Worm (Caenorhabditis elegans) whole organism, late embryonic: Measurements from ENCODE around the gene C05E11.3.

Source experiments
- C08G9.2 ChIP-seq: sonication (generic microtip); optimal IDR thresholded peaks from 2 replicates; lab custom pipeline; 2016; ENCODE audit warnings: mild to moderate bottlenecking, missing genetic modification characterization, moderate library complexity, missing compliant biosample characterization
- T23F11.4 ChIP-seq: fragments of 200-800 bp; sonication (Bioruptor generic); optimal IDR thresholded peaks from 2 replicates; lab custom pipeline; 2018; ENCODE audit warnings: mild to moderate bottlenecking, missing genetic modification characterization, missing compliant biosample characterization
- ahr-1 ChIP-seq: sonication (generic microtip); optimal IDR thresholded peaks from 2 replicates; lab custom pipeline; 2016; ENCODE audit warnings: missing genetic modification characterization, missing compliant biosample characterization
- ama-1 ChIP-seq: fragments of 150-350 bp; optimal IDR thresholded peaks from 2 replicates; lab custom pipeline; 2014
- ceh-18 ChIP-seq: sonication (generic microtip); optimal IDR thresholded peaks from 2 replicates; lab custom pipeline; 2016; ENCODE audit warnings: missing genetic modification characterization, missing compliant biosample characterization
- ceh-19 ChIP-seq: fragments of 200-800 bp; sonication (Bioruptor generic); optimal IDR thresholded peaks from 2 replicates; lab custom pipeline; 2018; ENCODE audit warnings: mild to moderate bottlenecking, missing genetic modification characterization, missing compliant biosample characterization
- ceh-31 ChIP-seq: sonication (generic microtip); optimal IDR thresholded peaks from 2 replicates; lab custom pipeline; 2016; ENCODE audit warnings: missing genetic modification characterization, missing compliant biosample characterization
- ceh-48 ChIP-seq: sonication (generic microtip); optimal IDR thresholded peaks from 2 replicates; lab custom pipeline; 2016; ENCODE audit warnings: missing genetic modification characterization, inconsistent platforms, missing compliant biosample characterization
- ceh-6 ChIP-seq: fragments of 200-800 bp; sonication (Bioruptor generic); optimal IDR thresholded peaks from 2 replicates; lab custom pipeline; 2018; ENCODE audit warnings: mild to moderate bottlenecking, missing genetic modification characterization, missing compliant biosample characterization
- dmd-4 ChIP-seq: sonication (generic microtip); optimal IDR thresholded peaks from 2 replicates; lab custom pipeline; 2016; ENCODE audit warnings: borderline replicate concordance, missing genetic modification characterization, missing compliant biosample characterization
- elt-4 ChIP-seq: sonication (generic microtip); optimal IDR thresholded peaks from 2 replicates; lab custom pipeline; 2016; ENCODE audit warnings: missing genetic modification characterization, missing compliant biosample characterization
- fkh-6 ChIP-seq: sonication (generic microtip); optimal IDR thresholded peaks from 2 replicates; lab custom pipeline; 2016; ENCODE audit warnings: missing genetic modification characterization, missing compliant biosample characterization
- gmeb-2 ChIP-seq: sonication (generic microtip); optimal IDR thresholded peaks from 2 replicates; lab custom pipeline; 2016; ENCODE audit warnings: missing genetic modification characterization, inconsistent platforms, missing compliant biosample characterization
- hlh-8 ChIP-seq: sonication (generic microtip); optimal IDR thresholded peaks from 2 replicates; lab custom pipeline; 2016; ENCODE audit warnings: missing genotype, missing genetic modification characterization, missing compliant biosample characterization
- mec-3 ChIP-seq: sonication (generic microtip); optimal IDR thresholded peaks from 2 replicates; lab custom pipeline; 2016; ENCODE audit warnings: borderline replicate concordance, missing genetic modification characterization, missing compliant biosample characterization
- nfya-1 ChIP-seq: sonication (generic microtip); optimal IDR thresholded peaks from 2 replicates; lab custom pipeline; 2017; ENCODE audit warnings: missing genetic modification characterization, mild to moderate bottlenecking, missing compliant biosample characterization, antibody characterized with exemption, moderate library complexity
- nhr-232 ChIP-seq: sonication (generic microtip); optimal IDR thresholded peaks from 2 replicates; lab custom pipeline; 2016; ENCODE audit warnings: missing genetic modification characterization, missing compliant biosample characterization
- odd-2 ChIP-seq: sonication (generic microtip); optimal IDR thresholded peaks from 2 replicates; lab custom pipeline; 2017; ENCODE audit warnings: antibody characterized with exemption, mild to moderate bottlenecking, missing genetic modification characterization, missing compliant biosample characterization
- rnt-1 ChIP-seq: sonication (generic microtip); optimal IDR thresholded peaks from 2 replicates; lab custom pipeline; 2016; ENCODE audit warnings: missing genetic modification characterization, missing compliant biosample characterization
- tbx-2 ChIP-seq: sonication (generic microtip); optimal IDR thresholded peaks from 2 replicates; lab custom pipeline; 2016; ENCODE audit warnings: missing genetic modification characterization, missing compliant biosample characterization
- unc-3 ChIP-seq, 2 experiments: fragments of 200-800 bp in 1 of 2; sonication (Bioruptor generic) in 1 of 2; sonication (generic microtip) in 1 of 2; conservative IDR thresholded peaks in 1 of 2; optimal IDR thresholded peaks in 1 of 2; 2 replicates each; pipeline versions ENCODE4 v1.3.6 to Lab custom; 2016 to 2022; ENCODE audit warnings: missing compliant biosample characterization in 2 of 2, missing genetic modification characterization in 2 of 2, missing genetic modification reagents in 1 of 2
- unc-42 ChIP-seq: sonication (generic microtip); optimal IDR thresholded peaks from 2 replicates; lab custom pipeline; 2016; ENCODE audit warnings: missing genotype, missing genetic modification characterization, missing compliant biosample characterization
- unc-55 ChIP-seq: sonication (generic microtip); optimal IDR thresholded peaks from 2 replicates; lab custom pipeline; 2017; ENCODE audit warnings: missing biosample characterization, missing genetic modification reagents, missing genetic modification characterization

Gene C05E11.3

DNA sequence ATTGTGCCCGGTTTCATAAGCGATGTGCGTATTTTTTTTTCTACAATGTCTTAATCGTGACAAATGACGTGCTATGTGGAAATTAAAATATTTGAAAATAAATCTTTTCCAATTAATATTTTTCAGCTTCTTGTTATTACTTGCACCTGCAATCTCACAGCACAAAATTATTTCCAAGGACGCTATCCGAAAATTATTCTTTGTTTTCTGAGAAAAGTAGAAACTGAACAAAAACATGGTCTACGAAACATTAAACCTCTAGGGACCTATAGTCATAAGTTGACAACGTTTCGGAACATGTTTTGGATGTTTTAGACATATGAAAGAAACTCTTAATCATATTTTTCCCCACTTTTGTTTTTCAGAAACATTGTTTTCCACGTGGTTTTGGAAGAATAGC is 50.3 kb downstream of the C05E11.3 start:
- TF ChIP-seq C08G9.2 (tag; lab: Kevin White, UChicago), result no peak
- no peak for TF ChIP-seq nhr-232 (tag; lab: Kevin White, UChicago)
- no peak for TF ChIP-seq ceh-6 (GFP tag; lab: Kevin White, UChicago)
- TF ChIP-seq fkh-6 (tag; lab: Kevin White, UChicago), result no peak
- no peak for TF ChIP-seq ahr-1 (tag; lab: Kevin White, UChicago)
- TF ChIP-seq hlh-8 (tag; lab: Kevin White, UChicago), result no peak
- TF ChIP-seq rnt-1, result no peak
- TF ChIP-seq unc-3 (GFP tag; conservative IDR thresholded peaks at IDR 0.05; lab: Robert Waterston, UW), result no peak
- TF ChIP-seq unc-3 (tag; optimal IDR thresholded peaks at IDR 0.05; lab: Kevin White, UChicago), result no peak
- no peak for TF ChIP-seq dmd-4 (tag; lab: Kevin White, UChicago)
- TF ChIP-seq gmeb-2 (tag; lab: Kevin White, UChicago), result no peak
- no peak for TF ChIP-seq unc-55 (GFP tag; lab: Kevin White, UChicago)
- TF ChIP-seq ceh-19 (GFP tag; lab: Kevin White, UChicago), result no peak
- TF ChIP-seq ceh-31 (tag; lab: Kevin White, UChicago), result no peak
- TF ChIP-seq mec-3, result no peak
- no peak for TF ChIP-seq ama-1
- TF ChIP-seq ceh-48, result no peak
- no peak for TF ChIP-seq ceh-18
- no peak for TF ChIP-seq tbx-2 (tag; lab: Kevin White, UChicago)
- no peak for TF ChIP-seq odd-2 (tag; lab: Kevin White, UChicago)

DNA sequence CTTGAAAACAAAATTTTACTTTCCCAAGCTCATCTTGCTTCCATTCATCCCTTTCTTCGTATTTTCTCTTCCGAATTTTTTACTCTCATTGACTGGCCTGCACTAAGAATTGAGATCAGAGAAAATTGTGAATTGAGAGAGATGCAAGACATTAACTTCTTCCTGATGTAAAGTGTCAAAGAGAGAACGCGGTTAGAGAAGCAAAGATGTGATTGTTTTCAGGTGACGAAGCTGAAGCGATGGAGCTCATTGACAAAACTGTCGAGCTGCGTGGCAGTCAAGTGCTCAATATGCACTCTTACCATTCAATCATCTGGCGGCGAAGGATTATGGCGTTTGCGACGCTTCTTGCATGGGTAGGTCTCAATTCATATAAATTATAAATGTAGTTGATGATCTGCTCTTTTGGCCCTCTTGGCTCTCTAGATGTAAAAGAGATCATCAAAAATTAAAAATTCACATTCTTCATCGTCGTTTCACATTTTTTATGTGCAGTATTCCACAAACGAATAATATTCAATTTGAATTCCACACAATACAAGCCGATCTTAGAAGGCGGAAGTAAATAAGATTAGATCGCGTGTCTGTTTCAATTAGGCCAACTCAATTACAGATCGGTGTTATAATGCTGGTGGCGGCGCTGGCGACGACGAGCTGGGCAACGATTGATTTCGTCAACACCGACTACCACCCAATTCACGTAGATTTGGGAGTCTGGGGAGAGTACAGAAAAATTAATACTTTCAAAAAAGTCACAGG is 51.0 kb downstream of the C05E11.3 start:
- peak; percentile 3 for TF ChIP-seq hlh-8 (tag; lab: Kevin White, UChicago)
- peak; percentile 85 for TF ChIP-seq unc-42 (tag; lab: Kevin White, UChicago)
- TF ChIP-seq unc-55 (GFP tag; lab: Kevin White, UChicago), result peak; percentile 18
- TF ChIP-seq nfya-1 (tag; lab: Kevin White, UChicago), result no peak
- no peak for TF ChIP-seq T23F11.4
- no peak for TF ChIP-seq elt-4 (tag; lab: Kevin White, UChicago)
